Fruit fly (Drosophila melanogaster): ENCODE data around the gene Top2.

The Top2 gene

DNA sequence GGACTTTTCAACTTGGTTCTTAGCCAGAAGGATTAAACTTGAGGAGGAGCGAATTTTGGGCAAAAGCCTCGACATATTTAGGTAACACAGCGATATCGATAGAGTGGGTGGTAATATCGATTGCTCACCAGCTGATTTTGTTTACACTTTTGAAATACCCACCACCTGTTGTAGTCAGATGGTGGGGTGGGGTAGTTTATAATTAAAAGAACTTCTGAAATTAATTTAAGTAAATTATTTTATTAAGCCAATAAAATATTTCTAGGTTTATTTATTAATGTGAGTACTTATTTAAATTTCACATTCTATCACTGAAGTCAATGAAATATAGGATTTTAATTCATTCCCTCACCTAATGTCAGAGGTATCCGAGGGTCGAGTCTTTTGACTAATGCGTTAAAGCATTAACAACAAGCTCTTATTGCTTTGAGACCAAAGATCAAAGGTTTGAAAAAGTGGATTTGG lies 36.7 kb upstream of the Top2 start, which contains the start of the genes CG10194 and CG18094 (continued):
- TF ChIP-seq BEAF-32 (GFP tag; optimal IDR thresholded peaks at IDR 0.05) (peak; percentile 66), da (GFP tag; optimal IDR thresholded peaks at IDR 0.05) (no peak), CG14014 (GFP tag; IDR thresholded peaks at IDR 0.05) (0 out of 2 replicates have a peak, but pooled peaks have one; percentile 6), GATAe (GFP tag; conservative IDR thresholded peaks at IDR 0.05) (no peak), usp (GFP tag; optimal IDR thresholded peaks at IDR 0.05) (no peak), CG6254 (GFP tag; optimal IDR thresholded peaks at IDR 0.05) (no peak), maf-S (GFP tag; optimal IDR thresholded peaks at IDR 0.05) (no peak), CG7271 (tag; optimal IDR thresholded peaks at IDR 0.05) (no peak), CG31365 (tag; optimal IDR thresholded peaks at IDR 0.05) (no peak), CG8388 (GFP tag; optimal IDR thresholded peaks at IDR 0.05) (peak; percentile 34), YL-1 (GFP tag; optimal IDR thresholded peaks at IDR 0.05) (no peak), Pdp1 (GFP tag; optimal IDR thresholded peaks at IDR 0.05) (peak; percentile 2 to 81), D19A (tag; optimal IDR thresholded peaks at IDR 0.05) (peak; percentile 41), Ada2b (GFP tag; IDR thresholded peaks at IDR 0.05) (peak; percentile 12; the same call in 1 of the 2 replicates), B-H1 (GFP tag; IDR thresholded peaks at IDR 0.05) (no peak; the same call in 2 of the 3 replicates), sc (optimal IDR thresholded peaks at IDR 0.05) (no peak), sc (GFP tag; optimal IDR thresholded peaks at IDR 0.05) (no peak), Bteb2 (GFP tag; optimal IDR thresholded peaks at IDR 0.05) (peak; percentile 17), Ptx1 (GFP tag; IDR thresholded peaks at IDR 0.05) (peak; percentile 41; the same call in 1 of the 2 replicates), CG33213 (GFP tag; optimal IDR thresholded peaks at IDR 0.05) (no peak), CG2116 (GFP tag; optimal IDR thresholded peaks at IDR 0.05) (peak; percentile 51), Lhr (GFP tag; optimal IDR thresholded peaks at IDR 0.05) (no peak), Camta (GFP tag; optimal IDR thresholded peaks at IDR 0.05) (no peak), trem (tag; optimal IDR thresholded peaks at IDR 0.05) (peak; percentile 17), Gsc (GFP tag; IDR thresholded peaks at IDR 0.05) (no peak), CG5953 (GFP tag; IDR thresholded peaks at IDR 0.05) (no peak), Hmr (GFP tag; optimal IDR thresholded peaks at IDR 0.05) (no peak), sna (GFP tag; IDR thresholded peaks at IDR 0.05; ENCODE audit: partially characterized antibody) (peak; percentile 70), CG1832 (GFP tag; optimal IDR thresholded peaks at IDR 0.05) (no peak), Hr51 (GFP tag; optimal IDR thresholded peaks at IDR 0.05) (peak; percentile 5 to 64), tna (GFP tag; IDR thresholded peaks at IDR 0.05; ENCODE audit: partially characterized antibody) (0 out of 2 replicates have a peak, but pooled peaks have one; percentile 26), Bgb (GFP tag; IDR thresholded peaks at IDR 0.05; ENCODE audit: partially characterized antibody) (peak; percentile 66; the same call in 1 of the 2 replicates), CG12219 (GFP tag; optimal IDR thresholded peaks at IDR 0.05) (no peak), CG18599 (GFP tag; optimal IDR thresholded peaks at IDR 0.05) (no peak), ERR (GFP tag; optimal IDR thresholded peaks at IDR 0.05) (no peak), CG14667 (GFP tag; IDR thresholded peaks at IDR 0.05) (no peak), NC2α (GFP tag; optimal IDR thresholded peaks at IDR 0.05) (no peak), CG9215 (GFP tag; IDR thresholded peaks at IDR 0.05) (peak; percentile 11; the same call in 1 of the 2 replicates), CG17829 (tag; optimal IDR thresholded peaks at IDR 0.05) (peak; percentile 15), gro (GFP tag; optimal IDR thresholded peaks at IDR 0.05) (no peak), CG3163 (GFP tag; optimal IDR thresholded peaks at IDR 0.05) (no peak), crp (GFP tag; optimal IDR thresholded peaks at IDR 0.05) (peak; percentile 29 to 88), Gug (GFP tag; IDR thresholded peaks at IDR 0.05) (no peak), Lim3 (GFP tag; IDR thresholded peaks at IDR 0.05) (no peak), CG15011 (GFP tag; optimal IDR thresholded peaks at IDR 0.05) (no peak), HLHmδ (GFP tag; optimal IDR thresholded peaks at IDR 0.05) (no peak), ash1 (GFP tag; optimal IDR thresholded peaks at IDR 0.05) (no peak), NfI (GFP tag; optimal IDR thresholded peaks at IDR 0.05) (peak; percentile 33), CG13123 (GFP tag; optimal IDR thresholded peaks at IDR 0.05) (no peak), Doc2 (GFP tag; IDR thresholded peaks at IDR 0.05) (no peak)

Measured in whole organism, embryonic.